Fruit fly (Drosophila melanogaster): Measurements from ENCODE around the gene C1GalTA.

C1GalTA gene

dm6 chr2L:8984614-8985318, 33.8 kb upstream of the C1GalTA start, which contains the start of gene CG13101 (continued):
- peak; percentile 80 to 86 for TF ChIP-seq chif (GFP tag; optimal IDR thresholded peaks at IDR 0.05)
- no peak for TF ChIP-seq wek (GFP tag; optimal IDR thresholded peaks at IDR 0.05)
- peak; percentile 88 for TF ChIP-seq sim (GFP tag; IDR thresholded peaks at IDR 0.05)
- peak; percentile 82 for TF ChIP-seq Aef1 (GFP tag; IDR thresholded peaks at IDR 0.05)
- TF ChIP-seq CG2202 (tag; optimal IDR thresholded peaks at IDR 0.05): peak; percentile 89
- peak; percentile 81 for TF ChIP-seq bab2 (GFP tag; optimal IDR thresholded peaks at IDR 0.05)
- TF ChIP-seq CG11504 (tag; optimal IDR thresholded peaks at IDR 0.05): peak; percentile 91
- peak; percentile 5 for TF ChIP-seq p53 (GFP tag; optimal IDR thresholded peaks at IDR 0.05)
- peak; percentile 68 for TF ChIP-seq en (GFP tag; optimal IDR thresholded peaks at IDR 0.05)
- no peak for TF ChIP-seq vnd (GFP tag; IDR thresholded peaks at IDR 0.05; ENCODE audit: partially characterized antibody)
- no peak for TF ChIP-seq lov (optimal IDR thresholded peaks at IDR 0.05)
- TF ChIP-seq lov (GFP tag; IDR thresholded peaks at IDR 0.05): peak; percentile 85; the same call in 2 of the 3 replicates
- TF ChIP-seq Hr39 (optimal IDR thresholded peaks at IDR 0.05): no peak
- TF ChIP-seq CG9609 (GFP tag; optimal IDR thresholded peaks at IDR 0.05): peak; percentile 69
- TF ChIP-seq CG11456 (GFP tag; IDR thresholded peaks at IDR 0.05): no peak; the same call in 1 of the 3 replicates
- peak; percentile 76 for TF ChIP-seq slou (GFP tag; optimal IDR thresholded peaks at IDR 0.05)
- peak; percentile 63 for TF ChIP-seq CG18011 (GFP tag; optimal IDR thresholded peaks at IDR 0.05)
- TF ChIP-seq Dip2 (GFP tag; IDR thresholded peaks at IDR 0.05): no peak
- TF ChIP-seq CG32532 (GFP tag; IDR thresholded peaks at IDR 0.05): peak; percentile 97
- peak; percentile 80 for TF ChIP-seq maf-S (GFP tag; optimal IDR thresholded peaks at IDR 0.05)
- TF ChIP-seq CG7839 (tag; optimal IDR thresholded peaks at IDR 0.05): peak; percentile 95
- peak; percentile 56 for TF ChIP-seq CG33213 (GFP tag; optimal IDR thresholded peaks at IDR 0.05)
- peak; percentile 84 for TF ChIP-seq CG12104 (GFP tag; optimal IDR thresholded peaks at IDR 0.05)
- peak; percentile 72 for TF ChIP-seq sug (tag; optimal IDR thresholded peaks at IDR 0.05)
- TF ChIP-seq CG14441 (GFP tag; IDR thresholded peaks at IDR 0.05): peak; percentile 93
- peak; percentile 85 for TF ChIP-seq run (tag; optimal IDR thresholded peaks at IDR 0.05)
- peak; percentile 84 for TF ChIP-seq Ravus (GFP tag; IDR thresholded peaks at IDR 0.05)
- no peak for TF ChIP-seq sna (GFP tag; IDR thresholded peaks at IDR 0.05; ENCODE audit: partially characterized antibody)
- peak; percentile 89 for TF ChIP-seq CG12942 (GFP tag; optimal IDR thresholded peaks at IDR 0.05)
- TF ChIP-seq CG8388 (GFP tag; optimal IDR thresholded peaks at IDR 0.05): peak; percentile 94
- peak; percentile 62 for TF ChIP-seq CG34376 (GFP tag; optimal IDR thresholded peaks at IDR 0.05)
- TF ChIP-seq ems (GFP tag; optimal IDR thresholded peaks at IDR 0.05): peak; percentile 86
- peak; percentile 45 for TF ChIP-seq fd102C (GFP tag; optimal IDR thresholded peaks at IDR 0.05)
- TF ChIP-seq cas (GFP tag; IDR thresholded peaks at IDR 0.05): peak; percentile 80
- peak; percentile 79 for TF ChIP-seq scrt (GFP tag; optimal IDR thresholded peaks at IDR 0.05)
- TF ChIP-seq Lhr (GFP tag; optimal IDR thresholded peaks at IDR 0.05): peak; percentile 71
- TF ChIP-seq her (GFP tag; optimal IDR thresholded peaks at IDR 0.05): peak; percentile 66
- peak; percentile 94 for TF ChIP-seq grau (tag; optimal IDR thresholded peaks at IDR 0.05)
- peak; percentile 56 for TF ChIP-seq CG15073 (GFP tag; optimal IDR thresholded peaks at IDR 0.05)
- peak; percentile 92 for TF ChIP-seq fd3F (GFP tag; optimal IDR thresholded peaks at IDR 0.05)
- peak; percentile 82 for TF ChIP-seq CG6765 (GFP tag; optimal IDR thresholded peaks at IDR 0.05)
- peak; percentile 68 for TF ChIP-seq kah (GFP tag; optimal IDR thresholded peaks at IDR 0.05)
- TF ChIP-seq lola (GFP tag; optimal IDR thresholded peaks at IDR 0.05): peak in 1 of 3 experiments; percentile 93
- TF ChIP-seq pzg (GFP tag; optimal IDR thresholded peaks at IDR 0.05): peak; percentile 2
- TF ChIP-seq jing (GFP tag; optimal IDR thresholded peaks at IDR 0.05): peak; percentile 57
- TF ChIP-seq lab (GFP tag; optimal IDR thresholded peaks at IDR 0.05): peak; percentile 96
- TF ChIP-seq croc (GFP tag; conservative IDR thresholded peaks at IDR 0.05): peak; percentile 83
- peak; percentile 90 for TF ChIP-seq CG7372 (GFP tag; IDR thresholded peaks at IDR 0.05)
- peak; percentile 94 for TF ChIP-seq slbo (GFP tag; IDR thresholded peaks at IDR 0.05)
- no peak for TF ChIP-seq usp (GFP tag; optimal IDR thresholded peaks at IDR 0.05)

All from whole organism, embryonic.